Fruit fly (Drosophila melanogaster): ENCODE data around the gene CG32264.

DNA sequence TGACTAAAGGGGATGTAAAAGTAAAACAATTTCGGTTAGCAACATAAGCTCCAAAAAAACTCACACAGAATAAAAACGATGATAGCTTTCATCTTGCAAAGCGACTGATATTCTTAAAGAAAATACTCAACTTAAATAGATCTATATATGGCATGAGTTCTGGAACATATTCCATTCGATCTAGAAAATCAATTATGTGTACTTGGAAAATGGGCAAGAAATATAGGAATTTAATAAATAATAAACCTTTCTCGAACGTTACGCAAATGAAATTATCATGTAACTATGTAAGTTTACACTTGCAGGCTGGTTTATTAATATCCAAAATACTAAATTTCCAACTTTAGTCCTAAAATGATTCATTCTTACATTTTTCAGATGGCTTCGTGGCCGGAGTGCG lies 10.0 kb upstream of the CG32264 start, which contains the start of gene Acp63F:
- TF ChIP-seq MESR4 (GFP tag; optimal IDR thresholded peaks at IDR 0.05) (no peak), psq (GFP tag; optimal IDR thresholded peaks at IDR 0.05) (no peak), Dad (GFP tag; optimal IDR thresholded peaks at IDR 0.05) (no peak), dimm (GFP tag; IDR thresholded peaks at IDR 0.05) (no peak), Trl (optimal IDR thresholded peaks at IDR 0.05) (no peak), Trl (GFP tag; optimal IDR thresholded peaks at IDR 0.05) (no peak), CG31441 (GFP tag; IDR thresholded peaks at IDR 0.05) (no peak), CG13296 (GFP tag; optimal IDR thresholded peaks at IDR 0.05) (no peak), CG8281 (tag; optimal IDR thresholded peaks at IDR 0.05) (no peak)
